Worm (Caenorhabditis elegans): Measurements from ENCODE around the gene hil-1.

DNA sequence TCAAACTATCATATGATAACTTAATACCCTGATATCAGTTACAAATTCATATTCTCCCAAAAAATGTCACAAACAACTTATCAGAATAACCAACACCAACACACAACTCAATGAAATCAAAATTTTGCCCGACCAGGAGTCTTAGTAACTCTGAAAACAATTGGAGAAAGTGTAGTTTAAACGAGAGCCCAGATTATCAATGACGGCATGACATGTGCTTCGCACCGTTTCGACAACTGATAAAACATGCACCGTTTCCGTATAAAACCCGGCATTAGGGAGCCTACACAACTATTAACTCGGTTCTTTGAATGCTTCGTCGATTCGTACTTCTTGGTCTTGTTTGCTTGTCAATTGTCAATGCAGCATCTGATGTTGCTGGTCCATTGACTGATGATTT lies 44.0 kb downstream of the hil-1 start, which contains the start of gene fil-1:
- no peak for TF ChIP-seq ama-1 (optimal IDR thresholded peaks at IDR 0.05)
- TF ChIP-seq nhr-28 (tag; optimal IDR thresholded peaks at IDR 0.05) = peak; percentile 59

Data from whole organism, L4 larva.